Worm (Caenorhabditis elegans) whole organism, young adult: ENCODE measurements around the gene tag-10.

Source experiments
- B0035.1 ChIP-seq: sonication (generic microtip); optimal IDR thresholded peaks from 2 replicates; lab custom pipeline; 2016; ENCODE audit warnings: missing genetic modification characterization, mild to moderate bottlenecking, missing compliant biosample characterization, missing genotype, missing genetic modification reagents
- C06A6.2 ChIP-seq: fragments of 200-800 bp; sonication (Bioruptor generic); conservative IDR thresholded peaks from 2 replicates; pipeline ENCODE4 v1.3.6; 2022; ENCODE audit warnings: missing genetic modification characterization, missing compliant biosample characterization
- F22D6.2 ChIP-seq: sonication (generic microtip); optimal IDR thresholded peaks from 2 replicates; lab custom pipeline; 2016; ENCODE audit warnings: mild to moderate bottlenecking, missing genetic modification characterization, missing compliant biosample characterization
- F55B11.4 ChIP-seq: sonication (generic microtip); optimal IDR thresholded peaks from 2 replicates; lab custom pipeline; 2016; ENCODE audit warnings: missing compliant biosample characterization, missing genetic modification characterization, borderline replicate concordance; ENCODE audit not compliant: insufficient read depth
- T26A5.8 ChIP-seq: sonication (generic microtip); optimal IDR thresholded peaks from 2 replicates; lab custom pipeline; 2016; ENCODE audit warnings: missing genetic modification characterization, missing compliant biosample characterization
- Y53G8AR.9 ChIP-seq: fragments of 200-800 bp; sonication (Bioruptor generic); conservative IDR thresholded peaks from 2 replicates; pipeline ENCODE4 v1.3.6; 2022; ENCODE audit warnings: missing genetic modification reagents, missing genetic modification characterization, missing compliant biosample characterization
- Y79H2A.3 ChIP-seq: fragments of 200-800 bp; sonication (Bioruptor generic); conservative IDR thresholded peaks from 2 replicates; pipeline ENCODE4 v1.3.6; 2022; ENCODE audit warnings: missing genetic modification reagents, missing genetic modification characterization, missing compliant biosample characterization
- ama-1 ChIP-seq, 3 experiments: fragments of 150-350 bp in 1 of 3; sonication (generic microtip) in 2 of 3; optimal IDR thresholded peaks; 2 replicates each; lab custom pipeline; 2014 to 2018; ENCODE audit warnings: missing biosample characterization in 2 of 3, missing genetic modification characterization in 2 of 3, missing genetic modification reagents in 2 of 3
- athp-1 ChIP-seq: sonication (generic microtip); optimal IDR thresholded peaks from 2 replicates; lab custom pipeline; 2017; ENCODE audit warnings: mild to moderate bottlenecking, missing genetic modification characterization, missing compliant biosample characterization
- bed-1 ChIP-seq: fragments of 200-800 bp; sonication (Bioruptor generic); IDR thresholded peaks from 2 replicates; pipeline ENCODE4 v1.3.6; 2022; ENCODE audit warnings: missing genetic modification reagents, missing genetic modification characterization, missing compliant biosample characterization
- cebp-2 ChIP-seq: fragments of 200-800 bp; sonication (Bioruptor generic); IDR thresholded peaks from 2 replicates; pipeline ENCODE4 v1.3.6; 2022; ENCODE audit warnings: missing genetic modification characterization, missing compliant biosample characterization
- ceh-79 ChIP-seq: sonication (generic microtip); optimal IDR thresholded peaks from 2 replicates; lab custom pipeline; 2017; ENCODE audit warnings: mild to moderate bottlenecking, missing genetic modification characterization, missing compliant biosample characterization
- ceh-91 ChIP-seq: fragments of 200-800 bp; sonication (Bioruptor generic); IDR thresholded peaks from 2 replicates; pipeline ENCODE4 v1.3.6; 2022; ENCODE audit warnings: missing genetic modification reagents, missing genetic modification characterization, missing compliant biosample characterization
- die-1 ChIP-seq: sonication (generic microtip); optimal IDR thresholded peaks from 2 replicates; lab custom pipeline; 2016; ENCODE audit warnings: missing genotype, mild to moderate bottlenecking, missing genetic modification characterization, missing compliant biosample characterization
- efl-1 ChIP-seq: fragments of 150-350 bp; optimal IDR thresholded peaks from 2 replicates; lab custom pipeline; 2014; ENCODE audit warnings: missing biosample characterization, missing genetic modification reagents, missing genetic modification characterization
- egl-18 ChIP-seq: fragments of 200-800 bp; sonication (Bioruptor generic); IDR thresholded peaks from 2 replicates; pipeline ENCODE4 v1.3.6; 2022; ENCODE audit warnings: missing genetic modification reagents, missing genetic modification characterization, missing compliant biosample characterization
- ekl-4 ChIP-seq: fragments of 200-800 bp; sonication (Bioruptor generic); IDR thresholded peaks from 2 replicates; pipeline ENCODE4 v1.3.6; 2022; ENCODE audit warnings: missing genetic modification reagents, missing genetic modification characterization, missing compliant biosample characterization
- hlh-26 ChIP-seq: fragments of 200-800 bp; sonication (Bioruptor generic); conservative IDR thresholded peaks from 2 replicates; pipeline ENCODE4 v1.3.6; 2022; ENCODE audit warnings: missing genetic modification reagents, missing genetic modification characterization, missing compliant biosample characterization
- hmg-1.2 ChIP-seq: fragments of 200-800 bp; sonication (Bioruptor generic); IDR thresholded peaks from 2 replicates; pipeline ENCODE4 v1.3.6; 2022; ENCODE audit warnings: missing genetic modification reagents, missing genetic modification characterization, missing compliant biosample characterization
- lin-26 ChIP-seq: fragments of 200-800 bp; sonication (Bioruptor generic); IDR thresholded peaks from 2 replicates; pipeline ENCODE4 v1.3.6; 2022; ENCODE audit warnings: missing genetic modification reagents, missing genetic modification characterization, missing compliant biosample characterization
- lin-40 ChIP-seq: sonication (generic microtip); optimal IDR thresholded peaks from 2 replicates; lab custom pipeline; 2016; ENCODE audit warnings: missing genetic modification characterization, mild to moderate bottlenecking, missing compliant biosample characterization, missing genotype, missing genetic modification reagents
- lin-54 ChIP-seq: fragments of 200-800 bp; sonication (Bioruptor generic); optimal IDR thresholded peaks from 2 replicates; lab custom pipeline; 2018; ENCODE audit warnings: mild to moderate bottlenecking, missing genetic modification characterization, missing compliant biosample characterization
- lir-1 ChIP-seq: fragments of 200-800 bp; sonication (Bioruptor generic); conservative IDR thresholded peaks from 2 replicates; pipeline ENCODE4 v1.3.6; 2022; ENCODE audit warnings: missing genetic modification reagents, missing genetic modification characterization, missing compliant biosample characterization
- lsl-1 ChIP-seq: fragments of 200-800 bp; sonication (Bioruptor generic); optimal IDR thresholded peaks from 2 replicates; lab custom pipeline; 2018; ENCODE audit warnings: mild to moderate bottlenecking, missing genetic modification characterization, moderate library complexity, missing compliant biosample characterization
- lsy-27 ChIP-seq: sonication (generic microtip); optimal IDR thresholded peaks from 2 replicates; lab custom pipeline; 2017; ENCODE audit warnings: missing genetic modification characterization, mild to moderate bottlenecking, missing compliant biosample characterization, antibody characterized with exemption, missing genotype, borderline replicate concordance; ENCODE audit not compliant: insufficient read depth
- madf-10 ChIP-seq: sonication (generic microtip); optimal IDR thresholded peaks from 2 replicates; lab custom pipeline; 2016; ENCODE audit warnings: mild to moderate bottlenecking, missing genetic modification characterization, missing compliant biosample characterization
- mcd-1 ChIP-seq: fragments of 200-800 bp; sonication (Bioruptor generic); IDR thresholded peaks from 2 replicates; pipeline ENCODE4 v1.3.6; 2022; ENCODE audit warnings: missing genetic modification reagents, missing genetic modification characterization, missing compliant biosample characterization
- mel-28 ChIP-seq: sonication (generic microtip); optimal IDR thresholded peaks from 2 replicates; lab custom pipeline; 2016; ENCODE audit warnings: borderline replicate concordance, mild to moderate bottlenecking, missing genetic modification characterization, missing compliant biosample characterization
- rcor-1 ChIP-seq: fragments of 200-800 bp; sonication (Bioruptor generic); IDR thresholded peaks from 2 replicates; pipeline ENCODE4 v1.3.6; 2022; ENCODE audit warnings: missing genetic modification reagents, missing genetic modification characterization, missing compliant biosample characterization
- rec-8 ChIP-seq, 2 experiments: sonication (generic microtip); optimal IDR thresholded peaks; 2 replicates each; lab custom pipeline; 2016; ENCODE audit warnings: mild to moderate bottlenecking in 2 of 2, missing genetic modification characterization in 2 of 2, missing genetic modification reagents in 2 of 2, missing genotype in 2 of 2, missing biosample characterization in 1 of 2, missing compliant biosample characterization in 1 of 2, moderate library complexity in 1 of 2
- snpc-4 ChIP-seq, 5 experiments: fragments of 150-350 bp in 1 of 5; sonication (generic microtip) in 4 of 5; optimal IDR thresholded peaks; 2 replicates each; lab custom pipeline; 2014 to 2018; ENCODE audit warnings: missing genetic modification characterization in 5 of 5, missing biosample characterization in 3 of 5, antibody characterized with exemption in 2 of 5, mild to moderate bottlenecking in 2 of 5, missing compliant biosample characterization in 2 of 5, missing genotype in 2 of 5, moderate library complexity in 2 of 5, missing genetic modification reagents in 1 of 5
- somi-1 ChIP-seq: fragments of 200-800 bp; sonication (Bioruptor generic); optimal IDR thresholded peaks from 2 replicates; lab custom pipeline; 2018; ENCODE audit warnings: mild to moderate bottlenecking, missing genetic modification characterization, missing compliant biosample characterization
- zfh-2 ChIP-seq: fragments of 200-800 bp; sonication (Bioruptor generic); conservative IDR thresholded peaks from 2 replicates; pipeline ENCODE4 v1.3.6; 2022; ENCODE audit warnings: missing genetic modification reagents, missing genetic modification characterization, missing compliant biosample characterization
- ztf-18 ChIP-seq: sonication (generic microtip); optimal IDR thresholded peaks from 2 replicates; lab custom pipeline; 2016; ENCODE audit warnings: missing genotype, mild to moderate bottlenecking, missing genetic modification characterization, missing compliant biosample characterization
- ztf-25 ChIP-seq: fragments of 200-800 bp; sonication (Bioruptor generic); IDR thresholded peaks from 2 replicates; pipeline ENCODE4 v1.3.6; 2022; ENCODE audit warnings: missing genetic modification reagents, missing genetic modification characterization, missing compliant biosample characterization
- ztf-26 ChIP-seq: sonication (generic microtip); optimal IDR thresholded peaks from 2 replicates; lab custom pipeline; 2017; ENCODE audit warnings: missing genetic modification characterization, missing compliant biosample characterization
- ztf-28 ChIP-seq: fragments of 200-800 bp; sonication (Bioruptor generic); IDR thresholded peaks from 2 replicates; pipeline ENCODE4 v1.3.6; 2022; ENCODE audit warnings: missing genetic modification reagents, missing genetic modification characterization, missing compliant biosample characterization

Gene tag-10

DNA sequence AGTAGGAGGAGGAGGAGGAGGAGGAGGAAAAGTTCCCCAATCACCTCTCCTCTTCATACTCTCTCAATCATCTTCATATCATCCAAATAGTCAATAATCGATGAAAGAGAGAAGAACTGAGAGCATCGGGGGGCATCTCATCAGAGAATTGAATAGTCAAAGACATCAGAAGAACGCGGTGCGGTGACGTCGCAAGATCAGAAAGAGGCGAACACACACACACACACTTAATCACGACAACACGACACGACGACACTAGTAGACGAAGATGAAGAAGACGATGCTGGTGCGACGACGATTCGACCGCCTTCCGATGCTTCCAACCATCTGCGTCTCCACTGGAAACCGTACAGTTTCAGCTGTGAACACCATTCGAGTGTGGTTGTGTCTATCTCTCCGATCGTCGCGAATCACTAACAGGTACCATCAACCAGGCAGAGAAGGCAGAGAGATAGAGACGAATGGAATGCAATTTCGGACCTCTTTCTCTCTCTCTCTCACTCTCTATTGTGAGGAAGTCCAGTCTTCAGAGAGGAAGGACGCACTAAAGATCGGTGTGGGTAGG is 46.3 kb downstream of the tag-10 start (continued):
- no peak for TF ChIP-seq madf-10 (tag; lab: Kevin White, UChicago)
- peak; percentile 40 for TF ChIP-seq somi-1
- no peak for TF ChIP-seq lsy-27 (tag; lab: Kevin White, UChicago)
- no peak for TF ChIP-seq mcd-1
- peak; percentile 22; the same call in 1 of the 2 replicates for TF ChIP-seq hmg-1.2 (GFP tag; lab: Robert Waterston, UW)
- no peak for TF ChIP-seq lin-54 (GFP tag; lab: Kevin White, UChicago)
- no peak for TF ChIP-seq rec-8 (tag; optimal IDR thresholded peaks at IDR 0.05; lab: Kevin White, UChicago)
- no peak for TF ChIP-seq Y79H2A.3
- TF ChIP-seq snpc-4 (GFP tag; optimal IDR thresholded peaks at IDR 0.05; lab: Kevin White, UChicago), result no peak
- TF ChIP-seq snpc-4 (tag; optimal IDR thresholded peaks at IDR 0.05; lab: Kevin White, UChicago), result no peak
- no peak for TF ChIP-seq Y53G8AR.9 (GFP tag; lab: Robert Waterston, UW)
- TF ChIP-seq egl-18 (GFP tag; lab: Robert Waterston, UW), result no peak
- no peak for TF ChIP-seq ekl-4 (GFP tag; lab: Robert Waterston, UW)
- no peak for TF ChIP-seq B0035.1 (tag; lab: Kevin White, UChicago)
- TF ChIP-seq athp-1 (tag; lab: Kevin White, UChicago), result no peak
- peak; percentile 66 for TF ChIP-seq ztf-26
- no peak for TF ChIP-seq ceh-91 (GFP tag; lab: Robert Waterston, UW)
- no peak for TF ChIP-seq lsl-1 (GFP tag; lab: Kevin White, UChicago)
- TF ChIP-seq ceh-79 (tag; lab: Kevin White, UChicago), result no peak
- TF ChIP-seq F22D6.2 (tag; lab: Kevin White, UChicago), result no peak
- no peak for TF ChIP-seq ama-1 (optimal IDR thresholded peaks at IDR 0.05; lab: Kevin White, UChicago)
- TF ChIP-seq ama-1 (GFP tag; optimal IDR thresholded peaks at IDR 0.05; lab: Kevin White, UChicago), result no peak
- TF ChIP-seq T26A5.8 (tag; lab: Kevin White, UChicago), result no peak
- no peak for TF ChIP-seq cebp-2 (GFP tag; lab: Robert Waterston, UW)
- no peak for TF ChIP-seq ztf-25 (GFP tag; lab: Robert Waterston, UW)
- TF ChIP-seq zfh-2 (GFP tag; lab: Robert Waterston, UW), result peak; percentile 15; the same call in 1 of the 2 replicates
- TF ChIP-seq lin-26, result 0 out of 2 replicates have a peak, but pooled peaks have one; percentile 29
- TF ChIP-seq hlh-26 (GFP tag; lab: Robert Waterston, UW), result no peak
- no peak for TF ChIP-seq die-1
- no peak for TF ChIP-seq efl-1
- TF ChIP-seq ztf-28 (GFP tag; lab: Robert Waterston, UW), result no peak
- no peak for TF ChIP-seq bed-1
- TF ChIP-seq mel-28, result no peak
- 0 out of 2 replicates have a peak, but pooled peaks have one; percentile 12 for TF ChIP-seq C06A6.2 (GFP tag; lab: Robert Waterston, UW)
- no peak for TF ChIP-seq ztf-18

ce11 chrII:13679775-13680320 is 47.5 kb downstream of the tag-10 start:
- TF ChIP-seq hlh-26 (GFP tag; lab: Robert Waterston, UW) (no peak), lin-40 (tag; lab: Kevin White, UChicago) (peak; percentile 33), rcor-1 (GFP tag; lab: Robert Waterston, UW) (no peak), ztf-26 (peak; percentile 24), F55B11.4 (tag; lab: Kevin White, UChicago) (no peak), lir-1 (GFP tag; lab: Robert Waterston, UW) (no peak)
